Fruit fly (Drosophila melanogaster): ENCODE results near the gene Arr2.

The Arr2 gene

dm6 chr3L:8675545-8676084 lies 26.9 kb upstream of the Arr2 start, which contains the start of gene hry (continued):
- peak; percentile 64 for TF ChIP-seq nau (GFP tag; optimal IDR thresholded peaks at IDR 0.05)
- TF ChIP-seq CG6175 (GFP tag; IDR thresholded peaks at IDR 0.05): 0 out of 3 replicates have a peak, but pooled peaks have one; percentile 30
- TF ChIP-seq CG13123 (GFP tag; optimal IDR thresholded peaks at IDR 0.05): no peak
- peak; percentile 65 for TF ChIP-seq CG15514 (GFP tag; optimal IDR thresholded peaks at IDR 0.05)
- TF ChIP-seq CG17912 (GFP tag; optimal IDR thresholded peaks at IDR 0.05): peak; percentile 63
- TF ChIP-seq CG13775 (GFP tag; optimal IDR thresholded peaks at IDR 0.05): peak; percentile 27
- peak; percentile 40; the same call in 1 of the 2 replicates for TF ChIP-seq CG32767 (GFP tag; IDR thresholded peaks at IDR 0.05)
- TF ChIP-seq CG2889 (GFP tag; IDR thresholded peaks at IDR 0.05): no peak
- peak; percentile 24 for TF ChIP-seq bcd (GFP tag; optimal IDR thresholded peaks at IDR 0.05)
- peak; percentile 63; the same call in 1 of the 2 replicates for TF ChIP-seq Bgb (GFP tag; IDR thresholded peaks at IDR 0.05; ENCODE audit: partially characterized antibody)
- TF ChIP-seq CG10209 (GFP tag; optimal IDR thresholded peaks at IDR 0.05): peak; percentile 40
- peak; percentile 72 for TF ChIP-seq CG13894 (tag; optimal IDR thresholded peaks at IDR 0.05)
- peak; percentile 49 for TF ChIP-seq CG33557 (GFP tag; optimal IDR thresholded peaks at IDR 0.05)
- peak in 1 of 2 experiments; percentile 44 for TF ChIP-seq Eip74EF (GFP tag; optimal IDR thresholded peaks at IDR 0.05)
- peak in 1 of 2 experiments; percentile 8 for TF ChIP-seq Hr51 (GFP tag; optimal IDR thresholded peaks at IDR 0.05)
- TF ChIP-seq CrebB (tag; optimal IDR thresholded peaks at IDR 0.05): peak; percentile 19
- peak; percentile 57; the same call in 1 of the 3 replicates for TF ChIP-seq gce (GFP tag; IDR thresholded peaks at IDR 0.05)
- TF ChIP-seq CG10366 (GFP tag; IDR thresholded peaks at IDR 0.05): peak; percentile 18; the same call in 1 of the 2 replicates
- peak; percentile 12 for TF ChIP-seq CG13424 (tag; optimal IDR thresholded peaks at IDR 0.05)
- TF ChIP-seq CG10321 (GFP tag; IDR thresholded peaks at IDR 0.05): peak; percentile 20; the same call in 1 of the 2 replicates
- peak; percentile 30; the same call in 1 of the 2 replicates for TF ChIP-seq Rfx (GFP tag; IDR thresholded peaks at IDR 0.05)
- TF ChIP-seq CG18476 (GFP tag; optimal IDR thresholded peaks at IDR 0.05): peak; percentile 15
- no peak for TF ChIP-seq bab2 (GFP tag; optimal IDR thresholded peaks at IDR 0.05)
- TF ChIP-seq pros (GFP tag; optimal IDR thresholded peaks at IDR 0.05): peak; percentile 43
- peak; percentile 20 for TF ChIP-seq CG2116 (GFP tag; optimal IDR thresholded peaks at IDR 0.05)
- TF ChIP-seq HHEX (GFP tag; optimal IDR thresholded peaks at IDR 0.05): peak; percentile 25
- peak; percentile 16; the same call in 1 of the 2 replicates for TF ChIP-seq Dref (GFP tag; IDR thresholded peaks at IDR 0.05)
- TF ChIP-seq hb (GFP tag; IDR thresholded peaks at IDR 0.05; ENCODE audit: partially characterized antibody): no peak
- peak; percentile 28 for TF ChIP-seq zf30C (GFP tag; optimal IDR thresholded peaks at IDR 0.05)
- no peak for TF ChIP-seq Aef1 (GFP tag; IDR thresholded peaks at IDR 0.05)
- no peak for TF ChIP-seq nerfin-1 (tag; optimal IDR thresholded peaks at IDR 0.05)
- TF ChIP-seq ranshi (GFP tag; IDR thresholded peaks at IDR 0.05): peak; percentile 55; the same call in 1 of the 2 replicates
- peak; percentile 88 for TF ChIP-seq CG8359 (GFP tag; optimal IDR thresholded peaks at IDR 0.05; ENCODE audit: borderline replicate concordance)
- no peak for TF ChIP-seq CG11093 (GFP tag; IDR thresholded peaks at IDR 0.05)
- TF ChIP-seq zen2 (GFP tag; IDR thresholded peaks at IDR 0.05; ENCODE audit: partially characterized antibody): 0 out of 3 replicates have a peak, but pooled peaks have one; percentile 21
- peak; percentile 13 for TF ChIP-seq chn (GFP tag; optimal IDR thresholded peaks at IDR 0.05)
- TF ChIP-seq tup (GFP tag; optimal IDR thresholded peaks at IDR 0.05): peak; percentile 45
- peak; percentile 20 for TF ChIP-seq unpg (GFP tag; optimal IDR thresholded peaks at IDR 0.05)
- peak; percentile 15; the same call in 1 of the 2 replicates for TF ChIP-seq CG4360 (GFP tag; IDR thresholded peaks at IDR 0.05)
- TF ChIP-seq CG10543 (GFP tag; optimal IDR thresholded peaks at IDR 0.05): peak; percentile 99
- peak; percentile 98 for TF ChIP-seq sug (tag; optimal IDR thresholded peaks at IDR 0.05)
- no peak for TF ChIP-seq BEAF-32 (GFP tag; optimal IDR thresholded peaks at IDR 0.05)
- TF ChIP-seq tll (GFP tag; optimal IDR thresholded peaks at IDR 0.05): peak in 1 of 2 experiments; percentile 83
- TF ChIP-seq Atf3 (GFP tag; optimal IDR thresholded peaks at IDR 0.05): no peak
- 0 out of 2 replicates have a peak, but pooled peaks have one; percentile 34 for TF ChIP-seq CG11696 (GFP tag; IDR thresholded peaks at IDR 0.05)
- peak; percentile 22 for TF ChIP-seq CG12155 (GFP tag; optimal IDR thresholded peaks at IDR 0.05)
- TF ChIP-seq CG6854 (GFP tag; optimal IDR thresholded peaks at IDR 0.05): peak; percentile 48

Data from whole organism, embryonic.